Fruit fly (Drosophila melanogaster) whole organism, embryonic: ENCODE measurements around the gene Rh2.
A peak's percentile ranks its signal among the peaks of the same experiment; 100 is the strongest.

ENCODE experiments used
- Adf1 ChIP-seq: fragments of 200-800 bp; sonication (Bioruptor generic); IDR thresholded peaks from 2 replicates; pipeline ENCODE4 v1.3.6; 2022; ENCODE audit warnings: missing biosample characterization, missing genetic modification characterization
- Awh ChIP-seq: fragments of 200-800 bp; sonication (Bioruptor generic); IDR thresholded peaks from 2 replicates; pipeline ENCODE4, ENCODE4 v1.3.6; 2022; ENCODE audit warnings: missing biosample characterization, missing genetic modification characterization
- B-H2 ChIP-seq: fragments of 200-800 bp; sonication (Bioruptor generic); optimal IDR thresholded peaks from 2 replicates; lab custom pipeline; 2018; ENCODE audit warnings: missing biosample characterization, mild to moderate bottlenecking, missing genetic modification characterization
- CG12769 ChIP-seq: fragments of 200-800 bp; sonication (Bioruptor generic); optimal IDR thresholded peaks from 2 replicates; lab custom pipeline; 2019; ENCODE audit warnings: missing biosample characterization, mild to moderate bottlenecking, missing genetic modification characterization, moderate library complexity
- CG14965 ChIP-seq: fragments of 200-800 bp; sonication (Bioruptor generic); optimal IDR thresholded peaks from 2 replicates; lab custom pipeline; 2016; ENCODE audit warnings: missing biosample characterization, missing genetic modification characterization, borderline replicate concordance
- CG15514 ChIP-seq: fragments of 200-800 bp; sonication (Bioruptor generic); optimal IDR thresholded peaks from 3 replicates; lab custom pipeline; 2017; ENCODE audit warnings: missing biosample characterization, missing genetic modification characterization, mild to moderate bottlenecking, moderate library complexity, missing genetic modification reagents
- CG16815 ChIP-seq: fragments of 200-800 bp; sonication (Bioruptor generic); optimal IDR thresholded peaks from 3 replicates; lab custom pipeline; 2017; ENCODE audit warnings: missing biosample characterization, mild to moderate bottlenecking, missing genetic modification characterization
- CG16863 ChIP-seq: fragments of 200-800 bp; sonication (Bioruptor generic); optimal IDR thresholded peaks from 3 replicates; lab custom pipeline; 2016; ENCODE audit warnings: missing biosample characterization, missing genetic modification characterization
- CG32532 ChIP-seq: fragments of 200-800 bp; sonication (Bioruptor generic); IDR thresholded peaks from 2 replicates; pipeline ENCODE4 v1.3.6; 2022; ENCODE audit warnings: missing biosample characterization, missing genetic modification characterization
- CG34376 ChIP-seq: fragments of 200-800 bp; sonication (Bioruptor generic); optimal IDR thresholded peaks from 2 replicates; lab custom pipeline; 2018; ENCODE audit warnings: missing biosample characterization, mild to moderate bottlenecking, missing genetic modification characterization
- CG34422 ChIP-seq: fragments of 200-800 bp; sonication (Bioruptor generic); IDR thresholded peaks from 3 replicates; pipeline ENCODE4 v1.3.6; 2022; ENCODE audit warnings: missing biosample characterization, missing genetic modification characterization
- CG4328 ChIP-seq: fragments of 200-800 bp; sonication (Bioruptor generic); optimal IDR thresholded peaks from 3 replicates; lab custom pipeline; 2017; ENCODE audit warnings: missing biosample characterization, missing genetic modification reagents, missing genetic modification characterization
- CG4404 ChIP-seq: fragments of 200-800 bp; sonication (Bioruptor generic); IDR thresholded peaks from 2 replicates; pipeline ENCODE4 v1.3.6; 2022; ENCODE audit warnings: missing biosample characterization, missing genetic modification characterization
- CG6254 ChIP-seq: fragments of 200-800 bp; sonication (Bioruptor generic); optimal IDR thresholded peaks from 3 replicates; lab custom pipeline; 2017; ENCODE audit warnings: mild to moderate bottlenecking, missing biosample characterization, missing genetic modification reagents, missing genetic modification characterization
- CG6813 ChIP-seq: fragments of 200-800 bp; sonication (Bioruptor generic); optimal IDR thresholded peaks from 2 replicates; lab custom pipeline; 2017; ENCODE audit warnings: missing biosample characterization, missing genetic modification characterization, mild to moderate bottlenecking, moderate library complexity, missing genetic modification reagents
- CG7745 ChIP-seq: fragments of 200-800 bp; sonication (Bioruptor generic); optimal IDR thresholded peaks from 2 replicates; lab custom pipeline; 2018; ENCODE audit warnings: missing biosample characterization, mild to moderate bottlenecking, missing genetic modification characterization, moderate library complexity
- CG8765 ChIP-seq: fragments of 200-800 bp; sonication (Bioruptor generic); IDR thresholded peaks from 2 replicates; pipeline ENCODE4 v1.3.6; 2022; ENCODE audit warnings: missing biosample characterization, missing genetic modification characterization
- CG9932 ChIP-seq: fragments of 200-800 bp; sonication (Bioruptor generic); IDR thresholded peaks from 2 replicates; pipeline ENCODE4 v1.3.6; 2022; ENCODE audit warnings: missing biosample characterization, missing genetic modification characterization
- CHES-1-like ChIP-seq: fragments of 200-800 bp; sonication (Bioruptor generic); optimal IDR thresholded peaks from 2 replicates; lab custom pipeline; 2016; ENCODE audit warnings: missing biosample characterization, missing genetic modification characterization
- CTCF ChIP-seq: fragments of 200-800 bp; sonication (Bioruptor generic); optimal IDR thresholded peaks from 2 replicates; lab custom pipeline; 2017; ENCODE audit warnings: missing biosample characterization, mild to moderate bottlenecking, missing genetic modification characterization, moderate library complexity
- CrebB ChIP-seq: fragments of 200-800 bp; sonication (Bioruptor generic); optimal IDR thresholded peaks from 3 replicates; lab custom pipeline; 2018; ENCODE audit warnings: missing biosample characterization, mild to moderate bottlenecking, missing genetic modification characterization
- Dip3 ChIP-seq: fragments of 200-800 bp; sonication (Bioruptor generic); optimal IDR thresholded peaks from 3 replicates; lab custom pipeline; 2016; ENCODE audit warnings: missing biosample characterization, missing genetic modification characterization
- Dref ChIP-seq: fragments of 200-800 bp; sonication (Bioruptor generic); IDR thresholded peaks from 2 replicates; pipeline ENCODE4 v1.3.6; 2022; ENCODE audit warnings: missing biosample characterization, missing genetic modification characterization
- NK7.1 ChIP-seq: fragments of 200-800 bp; sonication (Bioruptor generic); optimal IDR thresholded peaks from 3 replicates; lab custom pipeline; 2016; ENCODE audit warnings: missing biosample characterization, missing genetic modification characterization
- Nf-YB ChIP-seq: fragments of 200-800 bp; sonication (Bioruptor generic); optimal IDR thresholded peaks from 3 replicates; lab custom pipeline; 2019; ENCODE audit warnings: missing biosample characterization, mild to moderate bottlenecking, missing genetic modification characterization, moderate library complexity
- NfI ChIP-seq: fragments of 200-800 bp; sonication (Bioruptor generic); optimal IDR thresholded peaks from 3 replicates; lab custom pipeline; 2018; ENCODE audit warnings: missing biosample characterization, mild to moderate bottlenecking, missing genetic modification characterization, moderate library complexity
- Sin3A ChIP-seq: fragments of >200 bp; optimal IDR thresholded peaks from 2 replicates; lab custom pipeline; 2018
- Usf ChIP-seq: fragments of 200-800 bp; sonication (Bioruptor generic); optimal IDR thresholded peaks from 2 replicates; lab custom pipeline; 2017; ENCODE audit warnings: missing genotype, missing biosample characterization, missing genetic modification characterization
- Vsx1 ChIP-seq: fragments of 200-800 bp; sonication (Bioruptor generic); optimal IDR thresholded peaks from 2 replicates; lab custom pipeline; 2017; ENCODE audit warnings: missing biosample characterization, mild to moderate bottlenecking, missing genetic modification characterization, missing genetic modification reagents
- crp ChIP-seq, 2 experiments: fragments of 200-800 bp; sonication (Bioruptor generic); optimal IDR thresholded peaks; 2 replicates in 1 of 2; 3 replicates in 1 of 2; lab custom pipeline; 2017; ENCODE audit warnings: missing biosample characterization in 2 of 2, missing genetic modification characterization in 2 of 2, mild to moderate bottlenecking in 1 of 2, moderate library complexity in 1 of 2
- cwo ChIP-seq: fragments of 200-800 bp; sonication (Bioruptor generic); optimal IDR thresholded peaks from 3 replicates; lab custom pipeline; 2017; ENCODE audit warnings: missing biosample characterization, missing genetic modification characterization, mild to moderate bottlenecking, moderate library complexity, missing genetic modification reagents
- fd3F ChIP-seq: fragments of 200-800 bp; sonication (Bioruptor generic); optimal IDR thresholded peaks from 2 replicates; lab custom pipeline; 2018; ENCODE audit warnings: missing biosample characterization, mild to moderate bottlenecking, missing genetic modification characterization, moderate library complexity
- ftz-f1 ChIP-seq: fragments of 200-800 bp; sonication (Bioruptor generic); optimal IDR thresholded peaks from 2 replicates; lab custom pipeline; 2016; ENCODE audit warnings: missing biosample characterization, missing genetic modification characterization
- gro ChIP-seq: fragments of 200-800 bp; sonication (Bioruptor generic); optimal IDR thresholded peaks from 2 replicates; lab custom pipeline; 2016; ENCODE audit warnings: missing biosample characterization, missing genetic modification characterization
- jigr1 ChIP-seq: fragments of 200-800 bp; sonication (Bioruptor generic); IDR thresholded peaks from 3 replicates; pipeline ENCODE4 v1.3.6; 2022; ENCODE audit warnings: missing biosample characterization, missing genetic modification characterization
- kay ChIP-seq: fragments of 200-800 bp; sonication (Bioruptor generic); optimal IDR thresholded peaks from 2 replicates; lab custom pipeline; 2016; ENCODE audit warnings: missing biosample characterization, missing genetic modification characterization
- lola ChIP-seq, 3 experiments: fragments of >200 bp in 2 of 3; fragments of 200-800 bp in 1 of 3; sonication (Bioruptor generic) in 1 of 3; optimal IDR thresholded peaks; 2 replicates each; lab custom pipeline; 2017 to 2019; ENCODE audit warnings: missing biosample characterization in 3 of 3, missing genetic modification characterization in 3 of 3, mild to moderate bottlenecking in 1 of 3, moderate library complexity in 1 of 3
- sc ChIP-seq, 3 experiments: fragments of >200 bp in 2 of 3; fragments of 200-800 bp in 1 of 3; sonication (Bioruptor generic) in 1 of 3; optimal IDR thresholded peaks; 2 replicates in 2 of 3; 3 replicates in 1 of 3; lab custom pipeline; 2017; ENCODE audit warnings: mild to moderate bottlenecking in 1 of 3, missing biosample characterization in 1 of 3, missing genetic modification characterization in 1 of 3, missing genetic modification reagents in 1 of 3
- twi ChIP-seq: fragments of 200-800 bp; optimal IDR thresholded peaks from 2 replicates; lab custom pipeline; 2019; ENCODE audit warnings: missing biosample characterization, mild to moderate bottlenecking, missing genetic modification characterization, moderate library complexity

Gene Rh2

DNA sequence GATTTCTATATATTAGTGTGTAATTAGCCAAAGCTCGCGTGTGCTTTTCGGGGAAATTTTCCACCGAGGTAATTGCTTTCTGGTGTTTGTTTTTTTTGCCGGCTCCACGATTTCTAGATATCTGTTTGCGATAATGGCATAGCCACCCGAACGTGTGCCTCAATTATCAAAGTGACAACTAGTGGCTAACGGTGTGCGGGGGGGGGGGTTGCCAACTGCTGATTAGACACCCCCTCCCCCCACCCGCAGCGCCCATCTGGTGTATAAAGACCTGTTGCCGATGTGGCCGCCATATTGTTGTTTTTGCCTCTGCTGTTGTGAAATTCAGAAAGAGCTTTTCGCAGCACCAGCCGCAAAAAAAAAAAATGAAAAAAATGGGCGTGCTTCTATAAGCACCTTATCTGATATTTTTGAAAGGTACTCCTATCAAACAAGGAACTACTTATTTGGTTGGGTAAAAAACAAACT lies 19.7 kb downstream of the Rh2 start (continued):
- TF ChIP-seq Adf1 (GFP tag; lab: Robert Waterston, UW) (0 out of 2 replicates have a peak, but pooled peaks have one; percentile 40), gro (GFP tag; lab: Kevin White, UChicago) (peak; percentile 70), CrebB (peak; percentile 45), crp (GFP tag; optimal IDR thresholded peaks at IDR 0.05; lab: Kevin White, UChicago) (peak in 1 of 2 experiments; percentile 39), CG14965 (no peak), CTCF (GFP tag; lab: Kevin White, UChicago) (no peak), sc (optimal IDR thresholded peaks at IDR 0.05; lab: Kevin White, UChicago) (no peak), sc (GFP tag; optimal IDR thresholded peaks at IDR 0.05; lab: Kevin White, UChicago) (no peak), NfI (GFP tag; lab: Kevin White, UChicago) (no peak), CG34422 (GFP tag; lab: Robert Waterston, UW) (peak; percentile 58; the same call in 1 of the 3 replicates), CG6813 (GFP tag; lab: Kevin White, UChicago) (peak; percentile 8), Dref (GFP tag; lab: Robert Waterston, UW) (no peak), Vsx1 (GFP tag; lab: Kevin White, UChicago) (peak; percentile 96), CG9932 (GFP tag; lab: Robert Waterston, UW) (0 out of 2 replicates have a peak, but pooled peaks have one; percentile 25), CG16815 (GFP tag; lab: Kevin White, UChicago) (no peak), jigr1 (no peak), lola (GFP tag; optimal IDR thresholded peaks at IDR 0.05; lab: Kevin White, UChicago) (no peak), CG34376 (peak; percentile 97), CG15514 (GFP tag; lab: Kevin White, UChicago) (peak; percentile 43), twi (tag; lab: Kevin White, UChicago) (peak; percentile 51), NK7.1 (GFP tag; lab: Kevin White, UChicago) (no peak), kay (GFP tag; lab: Kevin White, UChicago) (no peak), CG7745 (tag; lab: Kevin White, UChicago) (no peak), CG4328 (GFP tag; lab: Kevin White, UChicago) (peak; percentile 44), ftz-f1 (GFP tag; lab: Kevin White, UChicago) (peak; percentile 84), CHES-1-like (GFP tag; lab: Kevin White, UChicago) (peak; percentile 51), CG16863 (GFP tag; lab: Kevin White, UChicago) (peak; percentile 4), CG6254 (GFP tag; lab: Kevin White, UChicago) (no peak), Usf (GFP tag; lab: Kevin White, UChicago) (no peak), fd3F (GFP tag; lab: Kevin White, UChicago) (no peak), Sin3A (lab: Kevin White, UChicago) (no peak), Nf-YB (GFP tag; lab: Kevin White, UChicago) (peak; percentile 5), Awh (GFP tag; lab: Robert Waterston, UW) (peak; percentile 62; the same call in 1 of the 2 replicates), CG8765 (GFP tag; lab: Robert Waterston, UW) (no peak), cwo (GFP tag; lab: Kevin White, UChicago) (peak; percentile 91), CG32532 (GFP tag; lab: Robert Waterston, UW) (0 out of 2 replicates have a peak, but pooled peaks have one; percentile 37), Dip3 (GFP tag; lab: Kevin White, UChicago) (no peak), CG4404 (GFP tag; lab: Robert Waterston, UW) (no peak), CG12769 (tag; lab: Kevin White, UChicago) (peak; percentile 58), B-H2 (GFP tag; lab: Kevin White, UChicago) (peak; percentile 39)
